Worm (Caenorhabditis elegans) whole organism, midembryonic: ENCODE measurements around the gene F08D12.4.

Experiments
- T22C8.4 ChIP-seq: fragments of 200-800 bp; sonication (Bioruptor generic); IDR thresholded peaks from 2 replicates; pipeline ENCODE4 v1.3.6; 2022; ENCODE audit warnings: missing genetic modification characterization, missing compliant biosample characterization
- cog-1 ChIP-seq: sonication (generic microtip); optimal IDR thresholded peaks from 2 replicates; lab custom pipeline; 2016; ENCODE audit warnings: missing genetic modification characterization, missing compliant biosample characterization
- flt-1 ChIP-seq: fragments of 200-800 bp; sonication (Bioruptor generic); IDR thresholded peaks from 2 replicates; pipeline ENCODE4 v1.3.6; 2022; ENCODE audit warnings: missing genetic modification characterization, missing compliant biosample characterization
- klf-2 ChIP-seq: fragments of 200-800 bp; sonication (Bioruptor generic); conservative IDR thresholded peaks from 2 replicates; pipeline ENCODE4 v1.3.6; 2022; ENCODE audit warnings: missing genetic modification reagents, missing genetic modification characterization, missing compliant biosample characterization
- med-1 ChIP-seq: sonication (generic microtip); optimal IDR thresholded peaks from 2 replicates; lab custom pipeline; 2017; ENCODE audit warnings: missing genetic modification characterization, mild to moderate bottlenecking, missing compliant biosample characterization, antibody characterized with exemption, missing genetic modification reagents; ENCODE audit not compliant: insufficient read depth
- ref-1 ChIP-seq: fragments of 200-800 bp; sonication (Bioruptor generic); conservative IDR thresholded peaks from 2 replicates; pipeline ENCODE4 v1.3.6; 2022; ENCODE audit warnings: missing genetic modification reagents, missing genetic modification characterization, missing compliant biosample characterization
- tab-1 ChIP-seq: fragments of 200-800 bp; sonication (Bioruptor generic); IDR thresholded peaks from 2 replicates; pipeline ENCODE4 v1.3.6; 2022; ENCODE audit warnings: missing genetic modification characterization, missing compliant biosample characterization
- ztf-23 ChIP-seq: fragments of 200-800 bp; sonication (Bioruptor generic); IDR thresholded peaks from 2 replicates; pipeline ENCODE4 v1.3.6; 2022; ENCODE audit warnings: missing genetic modification reagents, missing genetic modification characterization, missing compliant biosample characterization
- ztf-29 ChIP-seq: fragments of 200-800 bp; sonication (Bioruptor generic); IDR thresholded peaks from 2 replicates; pipeline ENCODE4 v1.3.6; 2022; ENCODE audit warnings: missing genetic modification reagents, missing genetic modification characterization, missing compliant biosample characterization

F08D12.4 gene

DNA sequence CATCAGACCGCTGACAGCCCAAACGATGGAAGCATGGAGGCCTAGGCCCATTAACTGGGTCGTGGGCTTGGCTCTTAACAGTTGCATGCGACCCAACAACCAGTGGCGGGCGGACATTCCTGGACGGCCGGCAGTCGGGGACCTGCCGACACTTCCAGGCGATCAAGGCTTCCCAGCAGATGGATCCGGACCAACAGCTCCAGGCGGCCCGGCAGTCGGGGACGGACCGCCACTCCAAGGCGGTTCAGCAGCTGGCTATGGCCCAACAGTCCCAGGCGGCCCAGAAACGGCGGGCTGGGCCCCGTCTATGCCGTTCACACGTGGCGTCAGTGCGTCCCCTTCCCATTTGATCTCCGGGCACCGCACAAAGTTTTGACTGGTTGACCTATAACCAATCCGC is 36.5 kb upstream of the F08D12.4 start:
- no peak for TF ChIP-seq tab-1 (GFP tag; lab: Robert Waterston, UW)

- TF ChIP-seq cog-1 (no peak), ztf-23 (no peak), med-1 (GFP tag; lab: Kevin White, UChicago) (no peak), ref-1 (no peak), klf-2 (GFP tag; lab: Robert Waterston, UW) (no peak), T22C8.4 (GFP tag; lab: Robert Waterston, UW) (no peak), tab-1 (GFP tag; lab: Robert Waterston, UW) (no peak), flt-1 (GFP tag; lab: Robert Waterston, UW) (no peak), ztf-29 (no peak)
Observed at ce11 chrII:2742251-2742650, 35.7 kb upstream of the F08D12.4 start, which contains the start of gene T05A8.7. T05A8.7 (minus strand) TSS chrII:2742351.

DNA sequence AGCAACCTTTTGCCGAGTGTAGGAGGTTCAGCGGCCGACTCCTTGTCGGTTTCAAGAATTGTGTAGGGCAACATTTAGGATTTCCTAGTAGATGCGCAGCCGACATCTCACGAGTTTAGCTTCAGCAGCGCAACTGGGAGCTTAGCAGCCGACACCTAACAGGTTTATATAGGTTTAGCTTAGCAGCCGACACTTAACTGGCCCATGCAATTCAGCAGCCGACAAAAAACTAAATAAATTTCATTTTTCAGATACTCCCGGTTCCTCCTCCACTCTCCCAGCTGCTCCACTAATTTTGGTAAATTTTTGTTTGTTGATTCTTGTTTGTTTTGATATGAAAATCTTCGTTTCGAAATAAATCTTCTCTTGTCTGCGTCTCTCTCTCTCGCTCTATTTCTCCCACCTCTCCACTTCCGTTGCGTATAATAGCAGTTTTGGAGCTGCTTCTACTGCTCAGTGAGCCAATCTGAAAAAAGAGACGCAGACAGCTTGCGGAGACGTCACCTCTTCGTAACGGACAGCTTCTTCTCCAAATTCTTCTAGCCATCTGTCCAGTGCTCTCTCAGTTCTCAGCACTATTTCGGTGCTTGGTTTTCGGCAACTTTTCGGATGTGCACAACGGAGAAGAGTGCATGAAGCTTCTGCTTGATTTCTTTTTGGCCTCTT is 29.9 kb upstream of the F08D12.4 start:
- TF ChIP-seq cog-1, result no peak
- no peak for TF ChIP-seq klf-2 (GFP tag; lab: Robert Waterston, UW)
- no peak for TF ChIP-seq T22C8.4 (GFP tag; lab: Robert Waterston, UW)
- TF ChIP-seq ztf-23, result no peak
- no peak for TF ChIP-seq med-1 (GFP tag; lab: Kevin White, UChicago)
- no peak for TF ChIP-seq ztf-29
- no peak for TF ChIP-seq ref-1
- TF ChIP-seq flt-1 (GFP tag; lab: Robert Waterston, UW), result no peak
- TF ChIP-seq tab-1 (GFP tag; lab: Robert Waterston, UW), result no peak

- TF ChIP-seq tab-1 (GFP tag; lab: Robert Waterston, UW), result no peak
- TF ChIP-seq klf-2 (GFP tag; lab: Robert Waterston, UW), result no peak
- TF ChIP-seq T22C8.4 (GFP tag; lab: Robert Waterston, UW), result no peak
- TF ChIP-seq ref-1, result no peak
- no peak for TF ChIP-seq ztf-23
- no peak for TF ChIP-seq med-1 (GFP tag; lab: Kevin White, UChicago)
- TF ChIP-seq ztf-29, result no peak
- no peak for TF ChIP-seq flt-1 (GFP tag; lab: Robert Waterston, UW)
Observed at ce11 chrII:2749595-2750048, 28.3 kb upstream of the F08D12.4 start, which contains the start of gene F29A7.4. F29A7.4 (plus strand) TSS chrII:2749998.

- TF ChIP-seq flt-1 (GFP tag; lab: Robert Waterston, UW) (no peak), ztf-29 (no peak), T22C8.4 (GFP tag; lab: Robert Waterston, UW) (no peak), klf-2 (GFP tag; lab: Robert Waterston, UW) (no peak), tab-1 (GFP tag; lab: Robert Waterston, UW) (no peak), cog-1 (no peak), ztf-23 (no peak), med-1 (GFP tag; lab: Kevin White, UChicago) (no peak), ref-1 (no peak)
Observed at ce11 chrII:2751278-2751677, 26.7 kb upstream of the F08D12.4 start.

DNA sequence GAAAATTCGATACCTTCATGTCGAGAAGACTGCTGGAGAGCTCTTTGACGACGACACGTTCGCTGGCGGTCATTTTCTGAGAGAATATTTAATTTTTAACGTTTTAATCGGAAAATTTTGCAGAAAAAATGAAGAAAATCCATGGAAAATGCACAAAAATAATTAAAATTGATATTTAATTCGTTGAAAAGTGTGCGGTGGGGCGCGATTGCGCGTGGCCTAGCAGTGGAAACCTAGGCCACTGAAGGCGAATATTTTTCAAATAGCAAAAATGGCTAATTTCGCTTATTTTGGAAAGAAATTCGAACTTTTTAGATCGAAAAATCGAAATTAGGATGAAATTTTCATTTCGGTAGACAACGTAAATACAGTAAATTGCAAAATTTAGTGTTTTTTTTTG is 25.4 kb upstream of the F08D12.4 start, which contains the start of gene F29A7.6:
F29A7.6 (minus strand) TSS at position 76 of the 400 bp plus-strand sequence.
- TF ChIP-seq ztf-23 (peak; percentile 72; the same call in 1 of the 2 replicates), cog-1 (peak; percentile 20), ref-1 (no peak), tab-1 (GFP tag; lab: Robert Waterston, UW) (no peak), med-1 (GFP tag; lab: Kevin White, UChicago) (no peak), flt-1 (GFP tag; lab: Robert Waterston, UW) (peak; percentile 65), ztf-29 (no peak), klf-2 (GFP tag; lab: Robert Waterston, UW) (no peak), T22C8.4 (GFP tag; lab: Robert Waterston, UW) (no peak)

ce11 chrII:2752999-2753398 is 24.9 kb upstream of the F08D12.4 start, which contains the start of gene F29A7.3:
F29A7.3 (plus strand) TSS chrII:2753299.
- TF ChIP-seq ztf-23, result no peak
- TF ChIP-seq med-1 (GFP tag; lab: Kevin White, UChicago), result no peak
- no peak for TF ChIP-seq T22C8.4 (GFP tag; lab: Robert Waterston, UW)
- no peak for TF ChIP-seq ztf-29
- TF ChIP-seq tab-1 (GFP tag; lab: Robert Waterston, UW), result no peak
- no peak for TF ChIP-seq ref-1

DNA sequence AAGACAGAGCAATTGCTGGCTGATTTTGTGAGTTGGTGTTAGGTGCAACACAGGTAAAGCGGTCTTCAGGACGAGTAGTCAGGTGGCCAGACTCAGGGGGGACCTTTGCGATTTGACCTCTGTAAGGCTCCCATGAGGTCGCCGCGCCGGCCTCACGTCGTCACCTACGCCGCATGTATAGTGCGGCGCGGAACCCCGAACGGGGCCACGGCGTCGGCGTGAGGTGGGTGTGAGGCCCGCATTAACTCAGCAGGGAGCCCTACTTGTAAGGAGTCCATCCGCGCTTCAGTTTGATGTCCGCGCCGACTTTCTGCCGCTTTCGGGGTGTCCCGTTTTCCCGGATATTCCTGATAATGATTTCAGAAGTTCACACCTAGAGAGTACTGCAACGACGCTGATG is 23.4 kb upstream of the F08D12.4 start:
- TF ChIP-seq T22C8.4 (GFP tag; lab: Robert Waterston, UW) (no peak), ztf-29 (no peak), ref-1 (no peak), cog-1 (no peak), tab-1 (GFP tag; lab: Robert Waterston, UW) (no peak), klf-2 (GFP tag; lab: Robert Waterston, UW) (no peak), flt-1 (GFP tag; lab: Robert Waterston, UW) (no peak), ztf-23 (no peak), med-1 (GFP tag; lab: Kevin White, UChicago) (no peak)

DNA sequence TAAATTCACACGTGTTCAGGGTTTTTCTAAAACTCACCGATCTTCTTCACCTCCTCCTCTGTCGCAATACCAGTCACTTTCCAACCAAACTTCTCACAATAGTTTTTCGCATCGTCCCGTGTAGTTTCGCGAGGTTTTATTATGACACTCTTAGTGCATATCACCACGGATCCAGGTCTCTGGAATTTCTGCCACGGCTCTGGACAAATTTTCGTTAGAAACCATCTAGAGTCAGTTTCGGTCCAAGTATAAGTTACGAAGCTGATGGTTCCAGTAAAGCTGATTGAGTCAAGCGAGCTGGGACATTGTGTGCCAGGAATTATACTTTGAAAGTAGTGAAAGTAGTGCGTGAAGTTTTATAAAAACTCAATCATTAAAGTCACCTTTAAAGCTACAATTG is 21.6 kb upstream of the F08D12.4 start:
- no peak for TF ChIP-seq T22C8.4 (GFP tag; lab: Robert Waterston, UW)
- TF ChIP-seq flt-1 (GFP tag; lab: Robert Waterston, UW), result no peak
- no peak for TF ChIP-seq ztf-29
- TF ChIP-seq ref-1, result no peak
- no peak for TF ChIP-seq tab-1 (GFP tag; lab: Robert Waterston, UW)

- TF ChIP-seq cog-1, result no peak
- TF ChIP-seq med-1 (GFP tag; lab: Kevin White, UChicago), result no peak
- TF ChIP-seq ref-1, result no peak
- TF ChIP-seq klf-2 (GFP tag; lab: Robert Waterston, UW), result no peak
Observed at ce11 chrII:2757954-2758353, 20.0 kb upstream of the F08D12.4 start, which contains the start of gene F29A7.8. F29A7.8 (minus strand) TSS chrII:2758054.
